Worm (Caenorhabditis elegans) whole organism, midembryonic: Measurements from ENCODE around the gene mcm-2.
A peak's percentile ranks its signal among the peaks of the same experiment; 100 is the strongest.

Experiments
- T22C8.4 ChIP-seq: fragments of 200-800 bp; sonication (Bioruptor generic); IDR thresholded peaks from 2 replicates; pipeline ENCODE4 v1.3.6; 2022; ENCODE audit warnings: missing genetic modification characterization, missing compliant biosample characterization
- cog-1 ChIP-seq: sonication (generic microtip); optimal IDR thresholded peaks from 2 replicates; lab custom pipeline; 2016; ENCODE audit warnings: missing genetic modification characterization, missing compliant biosample characterization
- flt-1 ChIP-seq: fragments of 200-800 bp; sonication (Bioruptor generic); IDR thresholded peaks from 2 replicates; pipeline ENCODE4 v1.3.6; 2022; ENCODE audit warnings: missing genetic modification characterization, missing compliant biosample characterization
- klf-2 ChIP-seq: fragments of 200-800 bp; sonication (Bioruptor generic); conservative IDR thresholded peaks from 2 replicates; pipeline ENCODE4 v1.3.6; 2022; ENCODE audit warnings: missing genetic modification reagents, missing genetic modification characterization, missing compliant biosample characterization
- med-1 ChIP-seq: sonication (generic microtip); optimal IDR thresholded peaks from 2 replicates; lab custom pipeline; 2017; ENCODE audit warnings: missing genetic modification characterization, mild to moderate bottlenecking, missing compliant biosample characterization, antibody characterized with exemption, missing genetic modification reagents; ENCODE audit not compliant: insufficient read depth
- ref-1 ChIP-seq: fragments of 200-800 bp; sonication (Bioruptor generic); conservative IDR thresholded peaks from 2 replicates; pipeline ENCODE4 v1.3.6; 2022; ENCODE audit warnings: missing genetic modification reagents, missing genetic modification characterization, missing compliant biosample characterization
- tab-1 ChIP-seq: fragments of 200-800 bp; sonication (Bioruptor generic); IDR thresholded peaks from 2 replicates; pipeline ENCODE4 v1.3.6; 2022; ENCODE audit warnings: missing genetic modification characterization, missing compliant biosample characterization
- ztf-23 ChIP-seq: fragments of 200-800 bp; sonication (Bioruptor generic); IDR thresholded peaks from 2 replicates; pipeline ENCODE4 v1.3.6; 2022; ENCODE audit warnings: missing genetic modification reagents, missing genetic modification characterization, missing compliant biosample characterization
- ztf-29 ChIP-seq: fragments of 200-800 bp; sonication (Bioruptor generic); IDR thresholded peaks from 2 replicates; pipeline ENCODE4 v1.3.6; 2022; ENCODE audit warnings: missing genetic modification reagents, missing genetic modification characterization, missing compliant biosample characterization

mcm-2 gene

DNA sequence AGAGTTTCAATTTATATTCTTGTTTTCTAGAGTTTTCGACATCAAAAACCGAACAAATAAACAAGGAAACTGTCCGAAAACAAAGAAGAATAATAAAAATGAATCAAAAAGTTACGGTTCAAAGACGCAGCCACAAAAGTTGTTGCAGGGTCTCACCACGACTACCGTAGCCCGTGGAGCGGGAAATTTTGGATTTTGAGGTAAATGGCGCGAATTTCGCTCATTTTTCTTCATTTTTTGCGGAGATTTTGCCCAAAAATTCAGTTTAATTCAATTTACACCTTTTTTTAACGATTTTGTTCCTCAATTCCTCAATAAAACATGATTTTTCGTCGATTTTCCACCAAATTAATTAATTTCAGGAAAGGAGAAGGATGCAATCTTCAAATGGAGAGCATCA lies 38.1 kb downstream of the mcm-2 start, which contains the start of gene mex-1:
TSS of gene mex-1 (plus strand) at position 363 of the 400 bp plus-strand sequence.
- TF ChIP-seq T22C8.4 (GFP tag; lab: Robert Waterston, UW) (no peak), flt-1 (no peak), klf-2 (GFP tag; lab: Robert Waterston, UW) (no peak), med-1 (GFP tag; lab: Kevin White, UChicago) (no peak), ref-1 (no peak), ztf-23 (GFP tag; lab: Robert Waterston, UW) (no peak), ztf-29 (no peak), cog-1 (tag; lab: Kevin White, UChicago) (no peak), tab-1 (GFP tag; lab: Robert Waterston, UW) (no peak)

DNA sequence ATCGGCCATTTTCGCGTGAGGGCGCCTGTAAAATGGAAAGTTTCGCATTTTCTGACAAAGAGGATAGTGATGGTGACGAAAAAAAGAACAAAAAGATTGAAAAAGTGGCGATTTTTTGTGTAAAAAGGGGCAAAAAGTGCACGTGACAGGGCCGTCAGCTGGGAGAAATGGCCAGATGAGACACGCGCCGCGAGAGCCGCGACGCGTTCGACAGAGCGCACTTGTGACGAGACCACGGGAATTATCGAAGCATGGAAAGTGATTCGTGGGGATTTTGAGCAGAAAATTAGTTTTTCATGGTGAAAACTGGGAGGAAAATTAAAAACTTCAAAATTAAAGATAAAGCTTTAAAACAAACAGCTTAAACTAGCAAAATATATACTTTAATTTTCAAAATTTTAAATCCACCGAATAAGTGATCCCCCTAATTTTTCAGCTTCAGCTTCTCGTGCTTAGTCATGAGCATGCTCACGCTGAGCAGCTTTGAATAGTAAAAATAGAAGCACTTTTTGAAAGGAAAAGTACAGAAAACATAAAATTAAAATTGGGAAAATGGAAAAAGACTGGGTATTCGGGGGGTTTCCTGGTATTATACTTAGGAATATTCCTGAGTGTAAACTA lies 38.8 kb downstream of the mcm-2 start, which contains the start of gene W03C9.5:
TSS of gene W03C9.5 (minus strand) at position 38 of the 621 bp plus-strand sequence.
- peak; percentile 92 for TF ChIP-seq cog-1 (tag; lab: Kevin White, UChicago)
- TF ChIP-seq T22C8.4 (GFP tag; lab: Robert Waterston, UW), result peak; percentile 54; the same call in 1 of the 2 replicates
- TF ChIP-seq flt-1, result peak; percentile 92
- peak; percentile 2 for TF ChIP-seq med-1 (GFP tag; lab: Kevin White, UChicago)
- peak; percentile 89 for TF ChIP-seq klf-2 (GFP tag; lab: Robert Waterston, UW)
- peak; percentile 69 for TF ChIP-seq ref-1
- no peak for TF ChIP-seq tab-1 (GFP tag; lab: Robert Waterston, UW)
- TF ChIP-seq ztf-29, result no peak; the same call in 1 of the 2 replicates
- peak; percentile 88 for TF ChIP-seq ztf-23 (GFP tag; lab: Robert Waterston, UW)

DNA sequence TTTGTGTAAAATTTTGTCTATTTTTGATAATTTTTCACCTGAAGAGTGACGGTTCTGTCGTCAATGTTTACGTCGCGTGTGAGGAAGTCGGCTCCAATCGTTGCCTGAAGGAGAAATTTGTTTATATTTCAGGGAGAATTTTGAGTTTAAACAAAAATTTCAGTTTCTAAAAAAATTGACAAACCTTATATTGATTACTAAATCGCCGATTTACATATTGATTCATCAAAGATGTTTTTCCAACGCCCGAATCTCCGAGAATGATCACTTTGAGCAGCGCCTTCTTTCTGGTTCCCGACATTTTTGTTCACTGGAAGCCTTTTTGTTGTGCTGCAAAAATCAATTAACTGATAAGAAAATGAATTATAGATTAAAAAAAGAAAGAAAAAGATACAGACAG lies 39.8 kb downstream of the mcm-2 start, which contains the start of gene rab-7:
TSS of gene rab-7 (minus strand) at position 330 of the 400 bp plus-strand sequence.
- no peak for TF ChIP-seq med-1 (GFP tag; lab: Kevin White, UChicago)
- no peak for TF ChIP-seq ztf-29
- TF ChIP-seq klf-2 (GFP tag; lab: Robert Waterston, UW), result no peak
- no peak for TF ChIP-seq flt-1
- no peak for TF ChIP-seq ztf-23 (GFP tag; lab: Robert Waterston, UW)
- no peak for TF ChIP-seq ref-1
- no peak for TF ChIP-seq T22C8.4 (GFP tag; lab: Robert Waterston, UW)
- no peak for TF ChIP-seq cog-1 (tag; lab: Kevin White, UChicago)
- TF ChIP-seq tab-1 (GFP tag; lab: Robert Waterston, UW), result no peak

DNA sequence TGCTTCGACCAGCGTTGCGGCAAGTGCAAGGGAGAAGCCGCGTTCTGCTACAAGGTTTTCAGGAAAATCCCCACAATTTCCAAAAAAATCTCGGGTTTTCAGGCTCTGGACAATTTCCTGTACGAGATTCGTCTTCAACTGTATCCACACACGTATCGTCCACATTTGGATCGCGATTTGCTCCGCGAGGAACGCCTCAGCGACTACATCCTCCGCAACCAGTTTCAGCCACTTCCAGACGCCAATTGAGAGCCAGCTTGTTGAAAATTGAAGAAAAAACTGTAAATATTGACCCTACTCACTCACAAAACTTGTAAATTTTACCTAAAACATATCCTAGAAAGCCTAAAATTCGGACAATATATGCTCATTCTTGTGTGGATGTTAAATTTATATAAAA lies 41.6 kb downstream of the mcm-2 start:
- TF ChIP-seq T22C8.4 (GFP tag; lab: Robert Waterston, UW), result no peak
- no peak for TF ChIP-seq klf-2 (GFP tag; lab: Robert Waterston, UW)
- TF ChIP-seq ztf-29, result no peak
- TF ChIP-seq ref-1, result no peak
- TF ChIP-seq med-1 (GFP tag; lab: Kevin White, UChicago), result no peak
- no peak for TF ChIP-seq tab-1 (GFP tag; lab: Robert Waterston, UW)
- TF ChIP-seq ztf-23 (GFP tag; lab: Robert Waterston, UW), result no peak

DNA sequence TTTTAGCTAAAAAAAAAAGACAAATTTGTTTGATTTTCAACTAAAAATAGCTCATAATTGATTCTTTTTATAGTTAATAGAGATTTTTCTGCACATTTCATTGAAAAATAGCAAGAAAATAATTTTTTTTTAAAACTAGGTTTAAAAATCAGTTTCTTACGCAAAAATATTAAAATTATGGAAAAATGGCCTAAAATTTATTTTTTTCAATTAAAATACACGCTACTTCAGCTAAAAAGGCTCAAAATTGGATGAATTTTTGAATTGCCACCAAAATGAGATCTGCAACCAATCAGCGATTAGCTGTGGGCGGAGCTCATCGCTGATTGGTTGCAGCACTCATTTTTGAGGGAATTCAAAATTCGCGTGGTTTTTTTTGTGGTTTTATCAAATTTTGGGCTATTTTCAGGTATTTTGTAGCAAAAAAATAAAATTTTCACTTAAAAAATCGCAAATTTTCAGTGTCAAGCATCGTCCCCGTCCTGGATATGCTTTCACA lies 43.2 kb downstream of the mcm-2 start:
- TF ChIP-seq med-1 (GFP tag; lab: Kevin White, UChicago) (no peak), ref-1 (no peak), cog-1 (tag; lab: Kevin White, UChicago) (no peak), T22C8.4 (GFP tag; lab: Robert Waterston, UW) (no peak), tab-1 (GFP tag; lab: Robert Waterston, UW) (no peak), ztf-23 (GFP tag; lab: Robert Waterston, UW) (no peak), ztf-29 (no peak), flt-1 (no peak), klf-2 (GFP tag; lab: Robert Waterston, UW) (no peak)

DNA sequence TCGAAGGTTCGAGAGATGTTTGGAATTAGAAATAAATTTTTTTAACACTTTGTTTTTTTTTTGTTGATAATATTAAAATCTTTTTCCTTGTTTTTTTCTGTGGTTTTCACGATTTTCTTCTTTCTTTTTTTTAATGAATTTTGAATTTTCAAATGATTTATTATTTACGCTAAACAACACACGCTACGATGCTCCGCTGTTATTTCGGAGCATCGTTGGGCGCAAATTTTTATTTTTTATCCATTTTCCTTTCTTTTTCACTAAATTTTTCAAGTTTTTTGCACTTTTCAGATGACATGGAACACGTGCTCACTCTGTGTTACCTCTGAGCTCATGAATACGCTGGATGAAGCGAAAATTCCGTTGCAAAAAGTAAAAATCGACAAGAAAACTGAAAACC lies 44.3 kb downstream of the mcm-2 start, which contains the start of the genes W03C9.1 and W03C9.2:
TSS of gene W03C9.1 (minus strand) at position 46 of the 400 bp plus-strand sequence.
TSS of gene W03C9.2 (plus strand) at position 286 of the 400 bp plus-strand sequence.
- TF ChIP-seq T22C8.4 (GFP tag; lab: Robert Waterston, UW) (no peak), med-1 (GFP tag; lab: Kevin White, UChicago) (no peak), klf-2 (GFP tag; lab: Robert Waterston, UW) (no peak), cog-1 (tag; lab: Kevin White, UChicago) (no peak), ztf-29 (no peak), ref-1 (no peak), flt-1 (no peak), ztf-23 (GFP tag; lab: Robert Waterston, UW) (no peak), tab-1 (GFP tag; lab: Robert Waterston, UW) (no peak)

DNA sequence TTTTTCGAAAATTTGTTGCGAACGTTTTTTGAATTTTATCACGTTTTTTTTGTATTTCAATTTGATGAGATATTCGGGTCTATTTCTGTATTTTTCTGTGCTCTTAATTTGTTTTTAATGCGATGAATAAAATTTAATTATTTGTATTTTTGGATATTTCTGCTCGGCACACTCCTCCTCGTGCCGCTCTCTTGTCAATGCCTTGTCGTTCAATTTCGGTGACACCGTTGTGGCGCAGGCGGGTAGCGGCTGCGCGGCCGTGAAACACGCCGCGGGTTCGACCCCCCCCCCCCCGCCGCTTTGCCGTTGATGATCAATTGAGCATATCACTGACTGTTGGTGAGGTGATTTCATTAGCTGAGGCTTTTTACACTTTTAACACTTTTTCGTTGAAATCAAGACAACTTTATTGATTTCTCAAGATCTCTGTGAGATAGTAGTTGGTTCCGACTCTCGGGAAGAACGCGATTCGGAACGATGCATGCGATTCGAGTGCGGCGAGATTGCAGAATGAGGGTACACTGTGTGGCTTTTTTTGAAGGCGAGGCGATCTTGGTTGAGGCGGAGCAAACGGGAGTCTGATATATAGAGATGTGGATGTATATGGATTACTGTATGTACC lies 45.7 kb downstream of the mcm-2 start:
- peak; percentile 99 for TF ChIP-seq ztf-23 (GFP tag; lab: Robert Waterston, UW)
- TF ChIP-seq ref-1, result peak; percentile 99
- TF ChIP-seq tab-1 (GFP tag; lab: Robert Waterston, UW), result peak; percentile 100
- peak; percentile 100 for TF ChIP-seq cog-1 (tag; lab: Kevin White, UChicago)
- TF ChIP-seq flt-1, result peak; percentile 100
- TF ChIP-seq klf-2 (GFP tag; lab: Robert Waterston, UW), result peak; percentile 100
- peak; percentile 95 for TF ChIP-seq med-1 (GFP tag; lab: Kevin White, UChicago)
- TF ChIP-seq ztf-29, result peak; percentile 100
- peak; percentile 99 for TF ChIP-seq T22C8.4 (GFP tag; lab: Robert Waterston, UW)

DNA sequence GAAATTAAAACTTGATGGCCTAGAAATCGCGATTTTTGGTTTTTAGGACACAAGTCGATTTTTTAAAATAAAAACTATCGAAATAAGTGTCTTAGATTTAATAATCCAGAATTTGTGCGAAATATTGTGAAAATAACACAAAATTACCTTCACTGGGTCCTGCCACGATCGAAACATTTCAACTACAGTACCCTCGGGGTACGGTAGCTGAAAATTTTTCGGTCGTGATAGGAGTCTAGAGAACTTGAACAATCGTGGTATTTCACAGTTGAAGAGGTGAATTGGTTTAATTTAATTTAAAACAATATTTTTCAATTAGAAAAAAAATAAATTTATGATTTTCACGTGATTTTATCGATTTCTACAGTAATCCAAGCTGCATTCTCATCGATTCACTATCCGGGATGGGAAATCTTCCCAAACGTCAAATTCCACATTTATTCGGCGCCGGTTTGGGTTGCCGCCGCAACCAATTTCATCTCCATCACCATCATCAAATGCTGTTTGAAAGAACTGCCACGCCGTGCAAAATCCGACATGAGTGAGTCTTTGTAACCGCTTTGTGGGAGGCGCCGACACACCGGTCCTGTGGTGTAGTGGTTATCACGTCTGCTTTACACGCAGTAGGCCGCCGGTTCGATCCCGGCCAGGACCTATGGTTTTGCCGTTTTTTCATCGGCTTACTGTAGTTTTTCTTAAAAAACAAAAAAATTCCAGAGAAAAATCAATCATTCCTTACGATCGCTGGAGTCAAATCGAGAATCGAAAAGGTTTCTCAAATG lies 47.4 kb downstream of the mcm-2 start:
- TF ChIP-seq T22C8.4 (GFP tag; lab: Robert Waterston, UW) (no peak; the same call in 1 of the 2 replicates), ztf-23 (GFP tag; lab: Robert Waterston, UW) (peak; percentile 74), tab-1 (GFP tag; lab: Robert Waterston, UW) (no peak), flt-1 (peak; percentile 84), cog-1 (tag; lab: Kevin White, UChicago) (peak; percentile 75), ztf-29 (peak; percentile 62; the same call in 1 of the 2 replicates), klf-2 (GFP tag; lab: Robert Waterston, UW) (no peak), ref-1 (peak; percentile 60), med-1 (GFP tag; lab: Kevin White, UChicago) (no peak)
